Fruit fly (Drosophila melanogaster): ENCODE results near the gene CG14370.

DNA sequence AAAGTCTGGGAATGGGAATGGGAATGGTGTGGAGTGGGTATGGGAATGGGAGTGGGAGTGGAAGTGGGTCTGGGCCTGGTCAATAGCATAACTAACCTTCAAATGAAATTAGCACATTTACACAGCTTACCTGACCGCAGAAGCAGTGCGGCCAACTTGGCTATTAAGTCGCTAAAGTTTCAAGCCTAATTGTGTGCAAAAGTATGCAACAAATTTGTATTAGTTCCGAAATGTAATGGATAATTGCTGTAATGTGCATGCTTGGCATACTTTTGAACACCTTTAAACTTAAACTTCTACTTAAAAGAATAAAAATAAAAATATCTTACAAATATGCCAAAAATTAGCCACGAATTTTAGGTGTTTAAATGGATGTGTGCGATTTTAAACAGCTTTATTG, 27.2 kb downstream of the CG14370 start:
- TF ChIP-seq achi (GFP tag; optimal IDR thresholded peaks at IDR 0.05) (no peak), Blimp-1 (GFP tag; optimal IDR thresholded peaks at IDR 0.05) (no peak), CG3032 (tag; optimal IDR thresholded peaks at IDR 0.05) (no peak), eg (GFP tag; IDR thresholded peaks at IDR 0.05) (no peak), Eip75B (GFP tag; optimal IDR thresholded peaks at IDR 0.05) (no peak), Met (GFP tag; optimal IDR thresholded peaks at IDR 0.05) (no peak), CG15336 (GFP tag; IDR thresholded peaks at IDR 0.05) (no peak), Sox102F (GFP tag; optimal IDR thresholded peaks at IDR 0.05) (no peak), Hr38 (GFP tag; optimal IDR thresholded peaks at IDR 0.05) (no peak), CG8632 (GFP tag; optimal IDR thresholded peaks at IDR 0.05) (no peak), CG8319 (GFP tag; optimal IDR thresholded peaks at IDR 0.05) (no peak), vri (GFP tag; optimal IDR thresholded peaks at IDR 0.05) (no peak), CG16779 (tag; optimal IDR thresholded peaks at IDR 0.05) (no peak), Ets21C (GFP tag; optimal IDR thresholded peaks at IDR 0.05) (no peak)

Measured in whole organism, prepupa.